Worm (Caenorhabditis elegans): ENCODE data around the gene rpm-1.

Gene rpm-1

DNA sequence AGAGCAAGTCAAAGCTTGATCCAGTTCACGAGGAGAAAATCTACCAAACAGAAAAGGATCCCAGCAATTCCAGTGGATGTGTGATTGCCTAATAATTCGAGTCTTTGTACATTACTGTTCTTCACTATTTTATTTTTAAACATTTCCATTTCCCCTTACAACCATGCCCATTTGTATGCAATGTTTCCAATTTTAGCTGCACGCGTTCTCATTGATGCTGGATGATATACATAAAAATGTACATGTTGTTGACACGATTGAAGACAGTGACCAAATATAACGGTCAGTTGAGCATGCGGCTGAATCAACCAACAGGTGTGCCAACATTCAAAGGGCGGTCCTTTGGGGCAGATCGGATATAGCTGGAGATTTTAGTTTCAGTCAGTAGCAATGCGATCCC, 43.5 kb downstream of the rpm-1 start, which contains the start of gene B0507.1:
B0507.1 (plus strand) TSS at position 301 of the 400 bp plus-strand sequence.
- no peak for TF ChIP-seq unc-62 (GFP tag; optimal IDR thresholded peaks at IDR 0.05)

DNA sequence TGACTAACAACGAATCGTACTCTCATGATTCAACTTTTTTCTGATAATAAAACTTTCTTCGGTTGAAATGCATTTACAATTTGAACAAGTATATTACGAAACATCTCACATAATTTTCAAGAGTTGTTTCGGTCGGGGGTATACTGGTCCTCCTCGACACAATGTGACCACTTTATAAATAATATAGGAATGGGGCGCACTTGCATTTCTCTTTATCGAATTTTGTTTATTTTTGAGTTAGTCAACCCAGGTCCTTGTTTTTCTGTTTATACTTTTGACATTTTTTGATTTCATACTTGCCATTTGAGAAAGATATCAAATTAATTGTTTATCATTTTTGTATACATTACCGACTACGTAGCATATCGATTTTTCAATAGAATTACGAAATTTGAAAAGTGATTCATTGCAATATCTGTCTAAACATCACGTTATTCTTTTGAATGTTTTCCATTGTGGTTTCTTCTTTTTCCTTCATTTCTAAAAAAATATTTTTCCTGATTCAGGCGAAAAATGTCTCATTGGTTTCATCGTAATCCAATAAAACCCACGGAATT, 45.9 kb downstream of the rpm-1 start, which contains the start of gene B0507.2:
B0507.2 (plus strand) TSS at position 507 of the 557 bp plus-strand sequence.
- TF ChIP-seq unc-62 (GFP tag; optimal IDR thresholded peaks at IDR 0.05), result no peak

DNA sequence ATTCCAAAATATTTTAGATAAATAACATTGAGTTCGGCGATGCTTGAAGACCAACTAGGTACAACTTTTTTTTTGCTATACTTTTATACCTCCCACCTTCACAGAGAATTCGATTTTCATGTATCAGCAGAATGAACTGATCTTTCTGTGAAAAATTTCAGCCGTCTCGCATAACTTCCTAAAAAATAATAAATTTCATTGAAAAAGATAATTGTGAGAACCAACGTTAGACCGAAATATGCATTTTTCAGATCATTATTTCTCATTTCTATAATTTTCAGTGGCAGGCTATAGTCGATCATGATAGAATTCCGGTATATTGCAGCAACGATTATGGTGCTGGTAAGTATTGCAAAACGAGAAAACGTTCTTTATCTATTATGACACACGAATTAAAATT, 48.2 kb downstream of the rpm-1 start, which contains the start of gene srx-115:
srx-115 (plus strand) TSS at position 301 of the 400 bp plus-strand sequence.
- no peak for TF ChIP-seq unc-62 (GFP tag; optimal IDR thresholded peaks at IDR 0.05)

DNA sequence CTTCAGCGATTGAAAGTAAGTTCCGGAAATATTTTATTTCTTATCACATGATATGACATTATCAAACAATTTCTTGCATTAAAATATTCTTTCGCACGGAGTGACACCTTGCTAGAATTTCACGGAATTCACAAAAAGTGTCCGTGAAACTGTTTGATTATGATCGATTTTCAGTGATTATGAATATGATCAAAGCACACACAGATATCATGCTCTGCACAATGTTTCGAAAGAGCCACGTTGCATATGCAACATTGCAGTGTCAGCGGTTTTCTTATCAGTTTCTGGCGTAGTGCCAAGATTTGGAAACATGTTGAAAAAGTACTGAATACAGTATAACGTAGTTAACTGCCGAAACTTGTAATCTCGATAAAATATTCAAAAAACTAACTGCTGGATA, 50.6 kb downstream of the rpm-1 start:
- no peak for TF ChIP-seq unc-62 (GFP tag; optimal IDR thresholded peaks at IDR 0.05)

DNA sequence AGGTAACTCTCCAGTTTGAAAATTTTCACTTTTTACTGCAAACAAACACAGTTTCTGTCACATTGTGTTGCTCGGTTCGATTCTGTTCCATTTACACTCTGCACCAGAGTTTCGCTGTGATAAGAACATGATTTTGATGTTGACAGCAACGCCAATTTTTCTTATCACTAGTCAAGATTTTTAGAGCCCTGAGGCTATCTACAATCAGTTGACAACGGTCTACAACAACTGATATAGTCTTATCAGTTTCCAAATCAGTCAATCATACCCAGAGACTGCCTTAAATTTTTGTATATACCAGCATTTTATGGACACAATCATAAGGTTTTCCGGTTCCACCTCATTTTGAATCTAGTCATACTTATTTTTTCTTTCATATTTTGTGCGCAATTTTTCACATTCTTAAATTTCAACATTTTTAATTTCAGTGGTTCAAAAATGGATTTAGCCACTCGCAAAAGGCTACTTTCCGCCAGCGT, 51.2 kb downstream of the rpm-1 start, which contains the start of gene B0507.3:
B0507.3 (plus strand) TSS at position 429 of the 479 bp plus-strand sequence.
- no peak for TF ChIP-seq unc-62 (GFP tag; optimal IDR thresholded peaks at IDR 0.05)

DNA sequence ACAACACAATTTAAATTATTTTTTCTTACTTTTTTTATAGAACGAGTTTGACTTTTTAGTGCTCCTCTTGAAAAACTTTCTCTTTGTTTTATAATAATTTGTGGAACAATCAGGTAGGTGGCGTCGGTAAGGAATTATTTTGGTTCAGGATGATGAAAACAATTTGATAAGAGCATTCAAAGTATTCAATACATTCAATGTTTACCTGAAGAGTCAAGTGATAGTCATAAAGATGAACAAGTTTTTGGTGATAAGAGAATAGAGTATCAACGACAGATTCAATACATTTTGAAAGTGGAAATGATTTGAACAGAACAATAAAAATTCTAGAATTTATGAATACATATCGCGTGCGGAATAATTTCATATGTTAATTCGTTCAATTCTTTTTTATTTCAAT, 52.3 kb downstream of the rpm-1 start:
- no peak for TF ChIP-seq unc-62 (GFP tag; optimal IDR thresholded peaks at IDR 0.05)

DNA sequence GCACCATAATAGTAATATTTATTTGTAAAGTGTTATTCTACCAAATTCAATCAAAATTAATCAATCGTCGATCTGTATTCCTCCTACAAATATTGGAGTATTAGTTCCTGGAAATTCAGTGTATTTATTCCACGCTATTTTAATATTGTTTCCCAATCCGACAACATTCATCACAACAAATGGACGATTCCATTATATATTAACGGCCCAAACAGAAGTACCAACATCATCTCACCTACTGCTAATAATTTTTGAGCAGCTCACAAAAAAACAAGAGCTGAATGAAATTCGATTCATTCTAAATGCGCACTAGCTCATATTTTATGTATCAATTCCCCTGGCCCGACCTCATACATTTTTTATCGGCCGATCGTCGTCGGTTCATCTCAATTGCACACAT, 52.7 kb downstream of the rpm-1 start:
- TF ChIP-seq unc-62 (GFP tag; optimal IDR thresholded peaks at IDR 0.05), result no peak

DNA sequence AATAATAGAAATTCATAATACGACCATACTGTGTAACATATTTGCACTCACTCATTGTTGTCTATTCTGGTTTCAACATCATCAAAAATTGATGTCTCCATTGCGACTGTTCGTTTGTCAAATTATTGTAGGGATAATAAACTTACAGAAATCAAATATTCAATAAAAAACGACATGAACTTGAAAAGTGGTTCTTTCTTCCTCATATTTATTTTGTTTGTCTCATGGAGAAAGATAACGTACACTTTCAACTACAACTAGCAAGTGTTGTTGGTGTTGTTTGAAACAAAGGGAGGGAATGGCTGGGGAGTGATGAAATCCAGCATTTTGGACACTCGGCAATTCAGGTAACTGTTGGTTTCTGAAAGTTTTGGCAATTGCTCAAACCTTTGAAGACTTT, 53.8 kb downstream of the rpm-1 start, which contains the start of gene B0507.9:
B0507.9 (minus strand) TSS at position 101 of the 400 bp plus-strand sequence.
- no peak for TF ChIP-seq unc-62 (GFP tag; optimal IDR thresholded peaks at IDR 0.05)

DNA sequence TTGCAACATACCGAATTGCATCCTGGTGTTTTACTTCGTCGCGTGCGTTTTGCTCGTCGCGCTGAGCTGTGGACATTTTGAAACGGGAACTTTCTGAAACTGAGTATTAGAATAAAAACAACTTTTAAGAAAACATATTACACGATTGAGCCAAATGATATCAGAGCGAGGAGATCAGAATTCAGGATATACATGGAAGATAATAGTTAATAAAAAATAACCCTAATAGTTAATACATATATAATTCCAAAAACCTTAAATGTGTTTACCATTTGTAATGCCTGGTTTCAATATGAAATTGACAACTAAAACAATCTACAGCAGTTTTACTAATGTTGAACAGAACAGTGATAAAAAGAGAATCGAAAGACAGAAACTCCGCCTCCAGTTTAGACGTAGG, 56.9 kb downstream of the rpm-1 start, which contains the start of gene B0507.8:
B0507.8 (minus strand) TSS at position 101 of the 400 bp plus-strand sequence.
- TF ChIP-seq unc-62 (GFP tag; optimal IDR thresholded peaks at IDR 0.05), result no peak

DNA sequence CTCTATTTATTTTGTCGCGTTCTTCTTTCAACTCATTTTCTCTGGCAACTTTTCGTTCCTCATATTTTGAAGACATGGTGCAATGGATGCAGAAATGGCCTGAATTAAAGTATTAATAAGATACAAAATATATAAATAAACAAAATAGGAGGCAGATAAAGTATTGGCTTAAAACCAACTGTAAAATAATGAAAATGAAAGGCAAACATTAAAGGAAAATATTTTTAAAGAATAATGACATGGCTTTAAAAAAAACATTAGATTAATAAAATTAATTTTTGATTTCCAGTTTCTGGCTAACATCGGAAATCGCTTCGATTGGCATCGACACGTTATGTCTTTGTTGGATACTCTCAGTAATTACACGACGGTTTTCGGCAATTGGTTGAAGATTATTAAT, 59.3 kb downstream of the rpm-1 start, which contains the start of gene ddn-1:
ddn-1 (minus strand) TSS at position 101 of the 400 bp plus-strand sequence.
- TF ChIP-seq unc-62 (GFP tag; optimal IDR thresholded peaks at IDR 0.05), result no peak

DNA sequence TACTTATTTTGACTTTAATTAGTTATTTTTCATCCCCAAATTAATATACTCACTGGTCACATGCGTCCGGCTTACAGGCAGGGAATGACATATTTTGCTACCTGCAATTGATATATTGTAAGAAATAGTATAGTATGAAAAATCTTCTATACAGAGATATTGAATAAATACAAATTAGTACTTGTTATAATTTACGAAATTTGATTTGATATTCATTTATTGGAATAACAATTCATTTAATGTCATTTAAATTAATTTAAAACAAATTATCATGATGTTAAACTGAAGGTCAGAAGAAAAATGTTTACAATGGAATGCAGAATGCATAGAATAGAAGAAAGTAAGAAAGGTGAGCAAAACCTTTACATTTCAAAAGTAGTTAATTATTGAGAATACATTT, 61.1 kb downstream of the rpm-1 start, which contains the start of gene B0507.7:
B0507.7 (minus strand) TSS at position 101 of the 400 bp plus-strand sequence.
- TF ChIP-seq unc-62 (GFP tag; optimal IDR thresholded peaks at IDR 0.05), result no peak

Data from whole organism, dauer.